Worm (Caenorhabditis elegans) whole organism, late embryonic: Measurements from ENCODE around the gene C05B5.8.

Experiments
- K09A11.1 ChIP-seq: sonication (generic microtip); optimal IDR thresholded peaks from 2 replicates; lab custom pipeline; 2017; ENCODE audit warnings: antibody characterized with exemption, mild to moderate bottlenecking, missing genetic modification characterization, missing compliant biosample characterization; ENCODE audit not compliant: insufficient read depth
- ama-1 ChIP-seq: fragments of 150-350 bp; optimal IDR thresholded peaks from 2 replicates; lab custom pipeline; 2014
- ceh-14 ChIP-seq: sonication (generic microtip); optimal IDR thresholded peaks from 2 replicates; lab custom pipeline; 2016; ENCODE audit warnings: missing genotype, missing genetic modification characterization, missing compliant biosample characterization
- fkh-10 ChIP-seq: fragments of 150-350 bp; optimal IDR thresholded peaks from 2 replicates; lab custom pipeline; 2014; ENCODE audit warnings: missing biosample characterization, missing genetic modification reagents, missing genetic modification characterization
- fkh-6 ChIP-seq: sonication (generic microtip); optimal IDR thresholded peaks from 2 replicates; lab custom pipeline; 2016; ENCODE audit warnings: missing genetic modification characterization, missing compliant biosample characterization
- hlh-30 ChIP-seq: sonication (generic microtip); optimal IDR thresholded peaks from 2 replicates; lab custom pipeline; 2017; ENCODE audit warnings: antibody characterized with exemption, missing genetic modification characterization, missing compliant biosample characterization; ENCODE audit not compliant: insufficient read depth
- nhr-11 ChIP-seq: fragments of 150-350 bp; optimal IDR thresholded peaks from 2 replicates; lab custom pipeline; 2014; ENCODE audit warnings: missing biosample characterization, missing genetic modification characterization
- pha-4 ChIP-seq: fragments of 150-350 bp; optimal IDR thresholded peaks from 2 replicates; lab custom pipeline; 2018; ENCODE audit warnings: missing biosample characterization, missing genetic modification reagents, missing genetic modification characterization
- ref-2 ChIP-seq: sonication (generic microtip); optimal IDR thresholded peaks from 2 replicates; lab custom pipeline; 2016; ENCODE audit warnings: missing genetic modification characterization, missing compliant biosample characterization
- rnt-1 ChIP-seq: sonication (generic microtip); optimal IDR thresholded peaks from 2 replicates; lab custom pipeline; 2016; ENCODE audit warnings: missing genetic modification characterization, missing compliant biosample characterization
- tbx-2 ChIP-seq: sonication (generic microtip); optimal IDR thresholded peaks from 2 replicates; lab custom pipeline; 2016; ENCODE audit warnings: missing genetic modification characterization, missing compliant biosample characterization
- tbx-7 ChIP-seq: sonication (generic microtip); optimal IDR thresholded peaks from 2 replicates; lab custom pipeline; 2016; ENCODE audit warnings: missing genotype, missing genetic modification characterization, missing compliant biosample characterization

ce11 chrIII:9973765-9974164 is 32.8 kb downstream of the C05B5.8 start, which contains the start of gene R10E12.2:
- TF ChIP-seq ama-1 (lab: Kevin White, UChicago) (no peak), rnt-1 (tag; lab: Kevin White, UChicago) (no peak), fkh-10 (no peak), tbx-7 (tag; lab: Kevin White, UChicago) (no peak), tbx-2 (tag; lab: Kevin White, UChicago) (no peak), ceh-14 (tag; lab: Kevin White, UChicago) (no peak), nhr-11 (tag; lab: Kevin White, UChicago) (no peak), hlh-30 (tag; lab: Kevin White, UChicago) (no peak), fkh-6 (tag; lab: Kevin White, UChicago) (no peak), ref-2 (tag; lab: Kevin White, UChicago) (no peak), K09A11.1 (tag; lab: Kevin White, UChicago) (no peak), pha-4 (tag; lab: Kevin White, UChicago) (no peak)
